Fruit fly (Drosophila melanogaster) whole organism, embryonic: Measurements from ENCODE around the gene PLCXD.

Experiments
- CG4328 ChIP-seq: fragments of 200-800 bp; sonication (Bioruptor generic); optimal IDR thresholded peaks from 3 replicates; lab custom pipeline; 2017; ENCODE audit warnings: missing biosample characterization, missing genetic modification reagents, missing genetic modification characterization
- eve ChIP-seq, 2 experiments: fragments of >200 bp; optimal IDR thresholded peaks; 2 replicates each; lab custom pipeline; 2017; ENCODE audit warnings: missing biosample characterization in 2 of 2, missing genetic modification characterization in 2 of 2
- pnt ChIP-seq: fragments of 200-800 bp; sonication (Bioruptor generic); optimal IDR thresholded peaks from 3 replicates; lab custom pipeline; 2016; ENCODE audit warnings: missing biosample characterization, missing genetic modification characterization
- trem ChIP-seq: fragments of 200-800 bp; optimal IDR thresholded peaks from 3 replicates; lab custom pipeline; 2019; ENCODE audit warnings: missing biosample characterization, mild to moderate bottlenecking, missing genetic modification characterization, moderate library complexity
- usp ChIP-seq: fragments of >200 bp; optimal IDR thresholded peaks from 2 replicates; lab custom pipeline; 2017; ENCODE audit warnings: missing biosample characterization, missing genetic modification characterization

- TF ChIP-seq pnt (no peak), trem (no peak), usp (no peak), CG4328 (GFP tag; lab: Kevin White, UChicago) (peak; percentile 22), eve (GFP tag; optimal IDR thresholded peaks at IDR 0.05; lab: Kevin White, UChicago) (no peak)
Observed at dm6 chr2L:12002922-12003791, 46.1 kb upstream of the PLCXD start.
